Fruit fly (Drosophila melanogaster) whole organism, wandering third instar larva: ENCODE data around the gene Ucp4C.

Experiments
- Abd-B ChIP-seq: fragments of >200 bp; optimal IDR thresholded peaks from 2 replicates; lab custom pipeline; 2017; ENCODE audit warnings: missing biosample characterization, missing genetic modification characterization
- CG32264 ChIP-seq: fragments of 200-800 bp; sonication (Bioruptor generic); optimal IDR thresholded peaks from 2 replicates; lab custom pipeline; 2016; ENCODE audit warnings: missing biosample characterization, missing genetic modification characterization
- CrebA ChIP-seq: fragments of 200-800 bp; sonication (Bioruptor generic); optimal IDR thresholded peaks from 2 replicates; lab custom pipeline; 2016; ENCODE audit warnings: missing biosample characterization, mild to moderate bottlenecking, missing genetic modification characterization, borderline replicate concordance
- Dfd ChIP-seq: fragments of >200 bp; optimal IDR thresholded peaks from 2 replicates; lab custom pipeline; 2017; ENCODE audit warnings: missing biosample characterization, missing genetic modification characterization
- Dif ChIP-seq: fragments of 200-275, 200-300 bp; sonication (Bioruptor generic); optimal IDR thresholded peaks from 2 replicates; lab custom pipeline; 2018; ENCODE audit warnings: missing biosample characterization, missing genetic modification characterization; ENCODE audit not compliant: partially characterized antibody
- Hnf4 ChIP-seq: fragments of 200-800 bp; sonication (Bioruptor generic); optimal IDR thresholded peaks from 2 replicates; lab custom pipeline; 2016; ENCODE audit warnings: missing biosample characterization, mild to moderate bottlenecking, missing genetic modification characterization
- Hr78 ChIP-seq: fragments of >200 bp; optimal IDR thresholded peaks from 2 replicates; lab custom pipeline; 2017; ENCODE audit warnings: missing biosample characterization, missing genetic modification characterization
- N ChIP-seq: fragments of >200 bp; optimal IDR thresholded peaks from 2 replicates; lab custom pipeline; 2018; ENCODE audit warnings: missing biosample characterization, missing external identifiers, missing genetic modification characterization
- Rel ChIP-seq, 2 experiments: fragments of 200-800 bp; sonication (Bioruptor generic) in 1 of 2; optimal IDR thresholded peaks; 2 replicates in 1 of 2; 3 replicates in 1 of 2; lab custom pipeline; 2016 to 2019; ENCODE audit warnings: mild to moderate bottlenecking in 2 of 2, missing biosample characterization in 2 of 2, missing genetic modification characterization in 2 of 2, moderate library complexity in 1 of 2
- Vsx2 ChIP-seq: fragments of 200-300, 225-300 bp; sonication (Bioruptor generic); optimal IDR thresholded peaks from 2 replicates; lab custom pipeline; 2018; ENCODE audit warnings: missing biosample characterization, missing genetic modification characterization; ENCODE audit not compliant: partially characterized antibody
- br ChIP-seq: fragments of 200-800 bp; sonication (Bioruptor generic); optimal IDR thresholded peaks from 2 replicates; lab custom pipeline; 2016; ENCODE audit warnings: missing biosample characterization, missing genetic modification characterization
- brk ChIP-seq: fragments of 200-800 bp; sonication (Bioruptor generic); optimal IDR thresholded peaks from 2 replicates; lab custom pipeline; 2016; ENCODE audit warnings: missing biosample characterization, mild to moderate bottlenecking, missing genetic modification characterization
- dl ChIP-seq, 2 experiments: fragments of 175-275, 200-275 bp in 1 of 2; fragments of 200-275 bp in 1 of 2; sonication (Bioruptor generic); optimal IDR thresholded peaks; lab custom pipeline; 2018; ENCODE audit warnings: mild to moderate bottlenecking in 2 of 2, missing biosample characterization in 2 of 2, missing genetic modification characterization in 2 of 2, moderate library complexity in 2 of 2; ENCODE audit not compliant: partially characterized antibody in 2 of 2, insufficient read depth in 1 of 2
- dmrt93B ChIP-seq: fragments of 200-800 bp; sonication (Bioruptor generic); optimal IDR thresholded peaks from 2 replicates; lab custom pipeline; 2018; ENCODE audit warnings: missing biosample characterization, mild to moderate bottlenecking, missing genetic modification characterization
- dsf ChIP-seq: sonication (Bioruptor generic); optimal IDR thresholded peaks from 2 replicates; lab custom pipeline; 2016; ENCODE audit warnings: missing biosample characterization, missing genetic modification characterization, borderline replicate concordance
- foxo ChIP-seq, 2 experiments: fragments of 200-800 bp; sonication (Bioruptor generic); optimal IDR thresholded peaks; 2 replicates in 1 of 2; 3 replicates in 1 of 2; lab custom pipeline; 2016 to 2017; ENCODE audit warnings: missing biosample characterization in 2 of 2, missing genetic modification characterization in 2 of 2
- h ChIP-seq: fragments of 200-800 bp; sonication (Bioruptor generic); optimal IDR thresholded peaks from 3 replicates; lab custom pipeline; 2016; ENCODE audit warnings: missing biosample characterization, mild to moderate bottlenecking, missing genetic modification characterization
- jim ChIP-seq: fragments of 175-275, 200-325 bp; sonication (Bioruptor generic); optimal IDR thresholded peaks from 2 replicates; lab custom pipeline; 2016; ENCODE audit warnings: missing biosample characterization, mild to moderate bottlenecking, missing genetic modification characterization
- lola ChIP-seq: fragments of >200 bp; optimal IDR thresholded peaks from 2 replicates; lab custom pipeline; 2017; ENCODE audit warnings: missing biosample characterization, missing genetic modification characterization
- psq ChIP-seq: fragments of 200-800 bp; sonication (Bioruptor generic); optimal IDR thresholded peaks from 3 replicates; lab custom pipeline; 2017; ENCODE audit warnings: missing biosample characterization, mild to moderate bottlenecking, missing genetic modification characterization, moderate library complexity
- sage ChIP-seq: fragments of 200-800 bp; sonication (Bioruptor generic); optimal IDR thresholded peaks from 2 replicates; lab custom pipeline; 2016; ENCODE audit warnings: missing biosample characterization, mild to moderate bottlenecking, missing genetic modification characterization
- sv ChIP-seq: fragments of 200-800 bp; sonication (Bioruptor generic); optimal IDR thresholded peaks from 3 replicates; lab custom pipeline; 2016; ENCODE audit warnings: missing biosample characterization, missing genetic modification characterization
- tai ChIP-seq: sonication (Bioruptor generic); optimal IDR thresholded peaks from 2 replicates; lab custom pipeline; 2016; ENCODE audit warnings: missing biosample characterization, missing genetic modification characterization
- woc ChIP-seq: sonication (Bioruptor generic); optimal IDR thresholded peaks from 2 replicates; lab custom pipeline; 2016; ENCODE audit warnings: missing biosample characterization, mild to moderate bottlenecking, missing genetic modification characterization

The Ucp4C gene

dm6 chr2L:6006508-6007232, 38.3 kb downstream of the Ucp4C start, which contains the start of gene Gal:
Gene Gal (minus strand): TSS chr2L:6006827.
- TF ChIP-seq sv (GFP tag; lab: Kevin White, UChicago) (no peak), foxo (GFP tag; optimal IDR thresholded peaks at IDR 0.05; lab: Kevin White, UChicago) (no peak), brk (GFP tag; lab: Kevin White, UChicago) (no peak), br (no peak), woc (GFP tag; lab: Kevin White, UChicago) (no peak), Vsx2 (GFP tag; lab: Kevin White, UChicago) (peak; percentile 3), lola (GFP tag; lab: Kevin White, UChicago) (no peak), N (GFP tag; lab: Kevin White, UChicago) (no peak)

dm6 chr2L:6012303-6013070, 44.1 kb downstream of the Ucp4C start, which contains the start of gene CG9098:
Gene CG9098 (minus strand): TSS chr2L:6012338.
- TF ChIP-seq tai (GFP tag; lab: Kevin White, UChicago) (no peak), Dfd (GFP tag; lab: Kevin White, UChicago) (no peak), CrebA (GFP tag; lab: Kevin White, UChicago) (no peak), Rel (GFP tag; optimal IDR thresholded peaks at IDR 0.05; lab: Kevin White, UChicago) (no peak), Rel (tag; optimal IDR thresholded peaks at IDR 0.05; lab: Kevin White, UChicago) (no peak), dsf (no peak), Hnf4 (no peak), Dif (no peak), dl (GFP tag; optimal IDR thresholded peaks at IDR 0.05; lab: Kevin White, UChicago; ENCODE audit: insufficient read depth in 1 of 2, partially characterized antibody in 2 of 2) (no peak)

- TF ChIP-seq h (GFP tag; lab: Kevin White, UChicago) (no peak), Hr78 (no peak), CG32264 (GFP tag; lab: Kevin White, UChicago) (no peak), br (no peak), psq (no peak), Rel (GFP tag; optimal IDR thresholded peaks at IDR 0.05; lab: Kevin White, UChicago) (no peak), Rel (tag; optimal IDR thresholded peaks at IDR 0.05; lab: Kevin White, UChicago) (no peak), dsf (no peak), lola (GFP tag; lab: Kevin White, UChicago) (no peak), CrebA (GFP tag; lab: Kevin White, UChicago) (no peak), Hnf4 (no peak), foxo (GFP tag; optimal IDR thresholded peaks at IDR 0.05; lab: Kevin White, UChicago) (no peak), sage (no peak), jim (GFP tag; lab: Kevin White, UChicago) (no peak), Abd-B (GFP tag; lab: Kevin White, UChicago) (no peak), dl (GFP tag; optimal IDR thresholded peaks at IDR 0.05; lab: Kevin White, UChicago; ENCODE audit: insufficient read depth in 1 of 2, partially characterized antibody in 2 of 2) (no peak), dmrt93B (GFP tag; lab: Kevin White, UChicago) (no peak)
These were observed 44.7 kb downstream of the Ucp4C start for dm6 chr2L:6013071-6013417.
